Worm (Caenorhabditis elegans) whole organism, L1 larva: Measurements from ENCODE around the gene ugt-38.

Source experiments
- C16A3.4 ChIP-seq: fragments of 150-350 bp; optimal IDR thresholded peaks from 2 replicates; lab custom pipeline; 2014; ENCODE audit warnings: missing biosample characterization, missing genetic modification characterization
- Y116A8C.19 ChIP-seq: sonication (generic microtip); optimal IDR thresholded peaks from 2 replicates; lab custom pipeline; 2016; ENCODE audit warnings: missing compliant biosample characterization, missing genetic modification characterization, borderline replicate concordance
- aha-1 ChIP-seq: fragments of 150-350 bp; optimal IDR thresholded peaks from 2 replicates; lab custom pipeline; 2014; ENCODE audit warnings: missing biosample characterization, missing genetic modification characterization
- ceh-63 ChIP-seq: fragments of 200-800 bp; sonication (Bioruptor generic); optimal IDR thresholded peaks from 2 replicates; lab custom pipeline; 2018; ENCODE audit warnings: mild to moderate bottlenecking, missing genetic modification characterization, missing compliant biosample characterization
- ceh-82 ChIP-seq, 3 experiments: fragments of 150-350 bp in 1 of 3; sonication (generic microtip) in 2 of 3; optimal IDR thresholded peaks; 2 replicates each; lab custom pipeline; 2014 to 2017; ENCODE audit warnings: missing biosample characterization in 3 of 3, missing genetic modification characterization in 3 of 3
- ceh-88 ChIP-seq: fragments of 200-800 bp; sonication (Bioruptor generic); IDR thresholded peaks from 2 replicates; pipeline ENCODE4 v1.3.6; 2022; ENCODE audit warnings: missing genetic modification characterization, missing compliant biosample characterization
- efl-1 ChIP-seq, 4 experiments: fragments of 150-350 bp; optimal IDR thresholded peaks in 3 of 4; peaks in 1 of 4; 1 replicate in 1 of 4; 2 replicates in 3 of 4; lab custom pipeline; 2014; ENCODE audit warnings: missing biosample characterization in 2 of 4, missing genetic modification characterization in 2 of 4, missing genetic modification reagents in 2 of 4
- egl-13 ChIP-seq: sonication (generic microtip); optimal IDR thresholded peaks from 2 replicates; lab custom pipeline; 2016; ENCODE audit warnings: missing genotype, missing genetic modification reagents, missing genetic modification characterization, missing compliant biosample characterization
- egl-27 ChIP-seq, 2 experiments: fragments of 150-350 bp in 1 of 2; sonication (generic microtip); optimal IDR thresholded peaks; 3 replicates each; lab custom pipeline; 2017 to 2018; ENCODE audit warnings: missing biosample characterization in 2 of 2, missing genetic modification characterization in 2 of 2, missing genetic modification reagents in 2 of 2
- elt-2 ChIP-seq: sonication (generic microtip); optimal IDR thresholded peaks from 2 replicates; lab custom pipeline; 2016; ENCODE audit warnings: missing genetic modification characterization, mild to moderate bottlenecking, inconsistent platforms, missing compliant biosample characterization, missing genetic modification reagents
- ets-5 ChIP-seq: fragments of 200-800 bp; sonication (Bioruptor generic); IDR thresholded peaks from 2 replicates; pipeline ENCODE4 v1.3.6; 2022; ENCODE audit warnings: missing genetic modification characterization, missing compliant biosample characterization
- fkh-10 ChIP-seq: sonication (generic microtip); optimal IDR thresholded peaks from 2 replicates; lab custom pipeline; 2017; ENCODE audit warnings: missing biosample characterization, missing genetic modification reagents, missing genetic modification characterization
- fkh-8 ChIP-seq: sonication (generic microtip); optimal IDR thresholded peaks from 2 replicates; lab custom pipeline; 2016; ENCODE audit warnings: mild to moderate bottlenecking, missing genetic modification characterization, missing compliant biosample characterization
- irx-1 ChIP-seq: sonication (generic microtip); optimal IDR thresholded peaks from 2 replicates; lab custom pipeline; 2016; ENCODE audit warnings: missing genetic modification characterization, missing compliant biosample characterization
- jun-1 ChIP-seq: fragments of 150-350 bp; optimal IDR thresholded peaks from 2 replicates; lab custom pipeline; 2014; ENCODE audit warnings: missing biosample characterization, missing genetic modification reagents, missing genetic modification characterization
- lin-15B ChIP-seq: fragments of 150-350 bp; sonication (generic microtip); optimal IDR thresholded peaks from 3 replicates; lab custom pipeline; 2014; ENCODE audit warnings: missing biosample characterization, missing genetic modification characterization
- lin-39 ChIP-seq: fragments of 150-350 bp; optimal IDR thresholded peaks from 2 replicates; lab custom pipeline; 2014; ENCODE audit warnings: missing biosample characterization, missing genetic modification reagents, missing genetic modification characterization
- mab-9 ChIP-seq: fragments of 200-800 bp; sonication (Bioruptor generic); IDR thresholded peaks from 2 replicates; pipeline ENCODE4 v1.3.6; 2022; ENCODE audit warnings: missing genetic modification reagents, missing genetic modification characterization, missing compliant biosample characterization
- nhr-28 ChIP-seq: fragments of 150-350 bp; optimal IDR thresholded peaks from 2 replicates; lab custom pipeline; 2014; ENCODE audit warnings: missing biosample characterization, missing genetic modification characterization
- nhr-71 ChIP-seq: sonication (generic microtip); optimal IDR thresholded peaks from 2 replicates; lab custom pipeline; 2016; ENCODE audit warnings: mild to moderate bottlenecking, missing genetic modification characterization, moderate library complexity, missing compliant biosample characterization
- nhr-77 ChIP-seq: fragments of 150-350 bp; optimal IDR thresholded peaks from 2 replicates; lab custom pipeline; 2014; ENCODE audit warnings: missing biosample characterization, missing genetic modification characterization
- nhr-85 ChIP-seq: sonication (generic microtip); peaks from one replicate; lab custom pipeline; 2016; ENCODE audit warnings: missing genetic modification characterization, inconsistent platforms, missing compliant biosample characterization
- nhr-90 ChIP-seq: sonication (generic microtip); optimal IDR thresholded peaks from 2 replicates; lab custom pipeline; 2016; ENCODE audit warnings: mild to moderate bottlenecking, missing genetic modification characterization, missing compliant biosample characterization; ENCODE audit not compliant: poor library complexity
- pag-3 ChIP-seq: sonication (generic microtip); optimal IDR thresholded peaks from 2 replicates; lab custom pipeline; 2017; ENCODE audit warnings: missing genetic modification characterization, mild to moderate bottlenecking, missing compliant biosample characterization, antibody characterized with exemption, borderline replicate concordance; ENCODE audit not compliant: insufficient read depth
- pqm-1 ChIP-seq: sonication (generic microtip); optimal IDR thresholded peaks from 3 replicates; lab custom pipeline; 2017; ENCODE audit warnings: missing biosample characterization, missing genetic modification characterization
- skn-1 ChIP-seq: fragments of 150-350 bp; optimal IDR thresholded peaks from 2 replicates; lab custom pipeline; 2014; ENCODE audit warnings: missing biosample characterization, missing genetic modification characterization
- snpc-4 ChIP-seq: fragments of 150-350 bp; optimal IDR thresholded peaks from 2 replicates; lab custom pipeline; 2014; ENCODE audit warnings: missing biosample characterization, missing genetic modification characterization
- sptf-1 ChIP-seq: fragments of 150-350 bp; optimal IDR thresholded peaks from 2 replicates; lab custom pipeline; 2014; ENCODE audit warnings: missing biosample characterization, missing genetic modification characterization
- sup-37 ChIP-seq: fragments of 200-800 bp; sonication (Bioruptor generic); optimal IDR thresholded peaks from 2 replicates; lab custom pipeline; 2018; ENCODE audit warnings: mild to moderate bottlenecking, missing genetic modification characterization, missing compliant biosample characterization
- swsn-7 ChIP-seq: sonication (generic microtip); optimal IDR thresholded peaks from 2 replicates; lab custom pipeline; 2016; ENCODE audit warnings: missing genetic modification characterization, missing compliant biosample characterization
- tbx-2 ChIP-seq: sonication (generic microtip); optimal IDR thresholded peaks from 2 replicates; lab custom pipeline; 2016; ENCODE audit warnings: missing genetic modification characterization, missing compliant biosample characterization
- unc-130 ChIP-seq: fragments of 150-350 bp; optimal IDR thresholded peaks from 2 replicates; lab custom pipeline; 2017; ENCODE audit warnings: missing biosample characterization, missing genetic modification characterization, inconsistent platforms
- unc-98 ChIP-seq: fragments of 200-800 bp; sonication (Bioruptor generic); IDR thresholded peaks from 2 replicates; pipeline ENCODE4 v1.3.6; 2022; ENCODE audit warnings: missing genetic modification characterization, missing compliant biosample characterization
- vab-15 ChIP-seq: sonication (generic microtip); optimal IDR thresholded peaks from 2 replicates; lab custom pipeline; 2017; ENCODE audit warnings: missing genotype, mild to moderate bottlenecking, missing genetic modification characterization, missing compliant biosample characterization
- zip-4 ChIP-seq: fragments of 200-800 bp; sonication (Bioruptor generic); optimal IDR thresholded peaks from 2 replicates; lab custom pipeline; 2018; ENCODE audit warnings: mild to moderate bottlenecking, missing genetic modification characterization, moderate library complexity, missing compliant biosample characterization

Gene ugt-38

DNA sequence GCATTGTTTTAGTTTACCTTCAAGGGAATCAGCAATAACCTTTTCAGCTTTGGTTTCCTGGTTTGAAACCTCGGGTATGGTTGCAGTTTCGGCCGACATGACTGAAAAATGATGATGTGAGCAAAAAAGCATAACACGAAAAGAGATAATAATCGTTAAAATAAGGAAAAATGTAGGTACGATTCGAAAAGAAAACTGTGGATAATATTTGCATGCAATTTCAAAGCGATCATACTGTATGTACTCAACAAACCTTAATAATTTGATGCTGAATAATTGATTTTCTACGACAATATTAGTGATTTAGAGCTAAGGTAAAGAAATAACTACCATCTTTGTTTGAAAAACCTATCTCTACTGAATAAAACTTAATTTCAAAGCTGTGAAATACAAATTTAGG, 48.8 kb upstream of the ugt-38 start, which contains the start of gene attf-2:
Gene attf-2 (minus strand): TSS at position 101 of the 400 bp plus-strand sequence.
- no peak for TF ChIP-seq swsn-7
- no peak for TF ChIP-seq irx-1
- TF ChIP-seq ceh-88 (GFP tag; lab: Robert Waterston, UW): no peak
- TF ChIP-seq pag-3 (tag; lab: Kevin White, UChicago): no peak

DNA sequence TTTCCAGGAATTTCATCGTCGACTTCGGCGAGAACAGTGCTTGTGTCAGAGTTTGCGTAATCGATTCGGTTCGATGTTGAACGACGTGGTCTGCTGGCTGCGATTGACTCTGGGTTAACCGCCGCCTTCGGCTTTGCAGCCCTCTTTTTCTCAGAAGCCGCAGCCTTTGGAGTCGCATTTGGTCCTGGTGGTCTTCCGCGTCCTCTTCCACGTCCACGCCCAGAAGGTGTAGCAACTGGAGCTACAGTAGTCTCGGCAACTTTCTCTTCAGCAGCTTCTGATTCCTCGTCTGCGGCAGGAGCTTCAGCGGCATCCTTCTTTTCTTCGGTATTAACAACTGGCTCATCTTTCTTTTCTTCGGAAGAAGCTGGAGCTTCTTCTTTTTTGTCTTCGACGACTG, 47.5 kb upstream of the ugt-38 start:
- TF ChIP-seq pag-3 (tag; lab: Kevin White, UChicago) (no peak), mab-9 (no peak), nhr-71 (no peak), ets-5 (no peak), fkh-10 (GFP tag; lab: Kevin White, UChicago) (no peak), vab-15 (tag; lab: Kevin White, UChicago) (no peak), unc-98 (no peak), lin-39 (tag; lab: Kevin White, UChicago) (no peak), nhr-77 (tag; lab: Kevin White, UChicago) (no peak), efl-1 (optimal IDR thresholded peaks at IDR 0.05; lab: Kevin White, UChicago) (no peak), efl-1 (GFP tag; optimal IDR thresholded peaks at IDR 0.05 in 1 of 2; lab: Kevin White, UChicago) (no peak), unc-130 (tag; lab: Kevin White, UChicago) (no peak), sup-37 (GFP tag; lab: Kevin White, UChicago) (no peak), tbx-2 (no peak), nhr-85 (tag; lab: Kevin White, UChicago) (no peak)

DNA sequence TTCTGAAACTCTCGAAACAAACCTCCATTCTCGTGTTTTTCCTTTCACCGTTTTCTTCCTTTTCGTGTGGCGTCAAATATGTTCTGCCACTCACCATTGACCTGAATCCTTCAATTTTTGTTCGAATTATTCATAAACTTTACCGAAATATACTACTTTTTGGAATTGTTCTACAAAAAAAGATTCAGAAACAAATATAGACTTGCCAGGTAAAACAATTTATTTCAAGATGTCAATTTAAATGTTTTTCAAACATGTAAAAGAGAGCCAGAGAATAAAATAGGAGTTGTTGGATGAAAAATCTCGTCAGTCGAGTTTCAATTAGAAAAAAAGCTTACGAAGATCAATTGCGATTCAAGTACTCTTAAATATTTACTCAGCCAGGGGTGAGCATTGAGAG, 46.3 kb upstream of the ugt-38 start, which contains the start of gene F09G2.8:
Gene F09G2.8 (minus strand): TSS at position 101 of the 400 bp plus-strand sequence.
- no peak for TF ChIP-seq pqm-1 (tag; lab: Kevin White, UChicago)
- no peak for TF ChIP-seq ceh-63 (GFP tag; lab: Kevin White, UChicago)
- TF ChIP-seq fkh-8 (tag; lab: Kevin White, UChicago): no peak
- no peak for TF ChIP-seq sptf-1 (tag; lab: Kevin White, UChicago)
- no peak for TF ChIP-seq lin-15B
- TF ChIP-seq egl-27 (tag; optimal IDR thresholded peaks at IDR 0.05; lab: Kevin White, UChicago): no peak
- TF ChIP-seq nhr-77 (tag; lab: Kevin White, UChicago): no peak
- TF ChIP-seq nhr-28 (tag; lab: Kevin White, UChicago): no peak
- TF ChIP-seq aha-1 (tag; lab: Kevin White, UChicago): no peak
- no peak for TF ChIP-seq Y116A8C.19 (tag; lab: Kevin White, UChicago)
- no peak for TF ChIP-seq nhr-90
- TF ChIP-seq C16A3.4 (tag; lab: Kevin White, UChicago): no peak
- no peak for TF ChIP-seq mab-9

DNA sequence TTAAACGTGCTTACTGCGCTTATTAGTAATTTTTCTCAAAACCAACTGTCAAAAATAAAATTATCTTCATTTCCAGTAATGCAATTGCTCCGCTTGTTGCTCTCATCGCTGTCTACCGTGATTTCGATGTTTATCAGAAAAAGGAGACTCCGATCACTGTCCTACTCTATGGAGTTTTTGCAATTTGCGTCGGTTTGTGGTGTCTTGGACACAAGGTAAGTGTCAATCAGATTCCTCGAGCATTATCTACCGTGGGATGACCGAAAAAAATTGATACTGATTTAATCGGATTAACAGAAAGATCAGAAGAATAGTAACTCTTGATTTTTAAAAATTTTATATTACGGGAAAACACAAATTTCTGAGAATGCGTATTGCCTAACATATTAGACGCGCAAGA, 40.0 kb upstream of the ugt-38 start:
- no peak for TF ChIP-seq swsn-7
- no peak for TF ChIP-seq skn-1 (tag; lab: Kevin White, UChicago)
- no peak for TF ChIP-seq nhr-85 (tag; lab: Kevin White, UChicago)
- no peak for TF ChIP-seq ceh-82 (tag; optimal IDR thresholded peaks at IDR 0.05; lab: Kevin White, UChicago)
- TF ChIP-seq snpc-4 (tag; lab: Kevin White, UChicago): no peak
- no peak for TF ChIP-seq pag-3 (tag; lab: Kevin White, UChicago)
- no peak for TF ChIP-seq pqm-1 (tag; lab: Kevin White, UChicago)
- TF ChIP-seq zip-4: no peak
- TF ChIP-seq egl-13 (tag; lab: Kevin White, UChicago): no peak
- no peak for TF ChIP-seq sup-37 (GFP tag; lab: Kevin White, UChicago)

DNA sequence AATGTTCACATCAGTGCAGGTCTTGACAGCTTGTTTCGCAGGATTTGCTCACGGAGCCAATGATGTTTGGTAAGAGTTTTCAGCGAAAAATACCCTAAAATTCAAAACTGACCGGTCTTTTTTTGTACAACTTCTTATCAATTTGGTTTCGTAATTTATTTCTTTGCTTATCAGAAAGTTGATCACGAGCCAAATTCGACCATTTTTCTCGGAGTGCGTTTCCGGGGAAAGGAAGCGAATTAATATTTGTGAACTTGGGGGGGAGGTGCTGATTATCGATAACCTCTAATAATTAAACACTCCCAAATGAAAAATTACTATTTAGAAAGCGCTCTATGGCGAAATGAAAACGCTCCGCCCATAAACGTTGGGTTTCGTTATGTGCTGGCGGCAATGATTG, 39.3 kb upstream of the ugt-38 start:
- TF ChIP-seq zip-4 (no peak), jun-1 (peak; percentile 43), elt-2 (peak; percentile 88)
